Worm (Caenorhabditis elegans): ENCODE data around the gene lap-1.

The lap-1 gene

ce11 chrIII:8437763-8438414 is 36.2 kb upstream of the lap-1 start:
- TF ChIP-seq ces-1 (GFP tag; optimal IDR thresholded peaks at IDR 0.05) = peak; percentile 63
- no peak for TF ChIP-seq nhr-12 (tag; optimal IDR thresholded peaks at IDR 0.05)

- TF ChIP-seq M03D4.4 (tag; optimal IDR thresholded peaks at IDR 0.05) = no peak
- TF ChIP-seq drap-1 (GFP tag; optimal IDR thresholded peaks at IDR 0.05) = no peak
- no peak for TF ChIP-seq ceh-83 (GFP tag; optimal IDR thresholded peaks at IDR 0.05)
- no peak for TF ChIP-seq ceh-39 (tag; optimal IDR thresholded peaks at IDR 0.05)
- TF ChIP-seq nhr-12 (tag; optimal IDR thresholded peaks at IDR 0.05) = no peak
- TF ChIP-seq ztf-11 (tag; optimal IDR thresholded peaks at IDR 0.05) = no peak
- no peak for TF ChIP-seq tbx-8 (GFP tag; optimal IDR thresholded peaks at IDR 0.05)
- TF ChIP-seq mls-2 (tag; optimal IDR thresholded peaks at IDR 0.05) = no peak
Observed at ce11 chrIII:8435074-8435473, 33.3 kb upstream of the lap-1 start, which contains the start of gene ZK1236.9. Gene ZK1236.9 (minus strand): TSS chrIII:8435174.

- TF ChIP-seq tbx-8 (GFP tag; optimal IDR thresholded peaks at IDR 0.05) = no peak
- TF ChIP-seq ces-1 (GFP tag; optimal IDR thresholded peaks at IDR 0.05) = peak; percentile 18
- no peak for TF ChIP-seq drap-1 (GFP tag; optimal IDR thresholded peaks at IDR 0.05)
- TF ChIP-seq elt-1 (tag; optimal IDR thresholded peaks at IDR 0.05; ENCODE audit: borderline replicate concordance, insufficient read depth) = no peak
Observed at ce11 chrIII:8432143-8432542, 30.4 kb upstream of the lap-1 start, which contains the start of gene ZK1236.5. Gene ZK1236.5 (minus strand): TSS chrIII:8432214.

- no peak for TF ChIP-seq drap-1 (GFP tag; optimal IDR thresholded peaks at IDR 0.05)
- no peak for TF ChIP-seq blmp-1 (tag; optimal IDR thresholded peaks at IDR 0.05)
- no peak for TF ChIP-seq M03D4.4 (tag; optimal IDR thresholded peaks at IDR 0.05)
- no peak for TF ChIP-seq ztf-11 (tag; optimal IDR thresholded peaks at IDR 0.05)
- no peak for TF ChIP-seq nhr-12 (tag; optimal IDR thresholded peaks at IDR 0.05)
- no peak for TF ChIP-seq cnd-1 (tag; optimal IDR thresholded peaks at IDR 0.05)
- TF ChIP-seq lin-32 (GFP tag; optimal IDR thresholded peaks at IDR 0.05) = no peak
- TF ChIP-seq ham-2 (GFP tag; optimal IDR thresholded peaks at IDR 0.05) = no peak
- no peak for TF ChIP-seq tbx-8 (GFP tag; optimal IDR thresholded peaks at IDR 0.05)
- no peak for TF ChIP-seq elt-3 (tag; optimal IDR thresholded peaks at IDR 0.05)
- TF ChIP-seq mep-1 (tag; optimal IDR thresholded peaks at IDR 0.05) = no peak
- no peak for TF ChIP-seq lin-13 (tag; optimal IDR thresholded peaks at IDR 0.05)
- TF ChIP-seq nhr-2 (tag; optimal IDR thresholded peaks at IDR 0.05) = no peak
- TF ChIP-seq nhr-28 (tag; optimal IDR thresholded peaks at IDR 0.05) = no peak
Observed at ce11 chrIII:8429497-8429896, 27.8 kb upstream of the lap-1 start.

ce11 chrIII:8429035-8429434 is 27.3 kb upstream of the lap-1 start, which contains the start of gene ZK1236.1:
Gene ZK1236.1 (plus strand): TSS chrIII:8429297.
- TF ChIP-seq hlh-1 (tag; optimal IDR thresholded peaks at IDR 0.05) (no peak), lsy-2 (tag; optimal IDR thresholded peaks at IDR 0.05) (no peak), mab-5 (tag; optimal IDR thresholded peaks at IDR 0.05) (no peak), nhr-28 (tag; optimal IDR thresholded peaks at IDR 0.05) (no peak), nhr-12 (tag; optimal IDR thresholded peaks at IDR 0.05) (no peak), cnd-1 (tag; optimal IDR thresholded peaks at IDR 0.05) (no peak), ceh-43 (GFP tag; optimal IDR thresholded peaks at IDR 0.05) (no peak), lin-13 (tag; optimal IDR thresholded peaks at IDR 0.05) (no peak), mls-2 (tag; optimal IDR thresholded peaks at IDR 0.05) (no peak), nhr-2 (tag; optimal IDR thresholded peaks at IDR 0.05) (no peak), zip-8 (tag; optimal IDR thresholded peaks at IDR 0.05) (no peak), blmp-1 (tag; optimal IDR thresholded peaks at IDR 0.05) (no peak), ces-1 (GFP tag; optimal IDR thresholded peaks at IDR 0.05) (no peak), unc-39 (tag; optimal IDR thresholded peaks at IDR 0.05) (no peak), M03D4.4 (tag; optimal IDR thresholded peaks at IDR 0.05) (no peak), drap-1 (GFP tag; optimal IDR thresholded peaks at IDR 0.05) (no peak)

- no peak for TF ChIP-seq lsy-2 (tag; optimal IDR thresholded peaks at IDR 0.05)
- TF ChIP-seq ces-1 (GFP tag; optimal IDR thresholded peaks at IDR 0.05) = peak; percentile 74
- TF ChIP-seq mls-2 (tag; optimal IDR thresholded peaks at IDR 0.05) = no peak
- TF ChIP-seq zip-8 (tag; optimal IDR thresholded peaks at IDR 0.05) = no peak
Observed at ce11 chrIII:8426271-8426670, 24.5 kb upstream of the lap-1 start, which contains the start of gene cec-1. Gene cec-1 (plus strand): TSS chrIII:8426333.

- TF ChIP-seq nhr-76 (tag; optimal IDR thresholded peaks at IDR 0.05) = no peak
- TF ChIP-seq ham-2 (GFP tag; optimal IDR thresholded peaks at IDR 0.05) = peak; percentile 57
- no peak for TF ChIP-seq elt-3 (tag; optimal IDR thresholded peaks at IDR 0.05)
- TF ChIP-seq hlh-1 (tag; optimal IDR thresholded peaks at IDR 0.05) = peak; percentile 22
- TF ChIP-seq nhr-237 (tag; optimal IDR thresholded peaks at IDR 0.05) = no peak
- peak; percentile 53 for TF ChIP-seq mls-2 (tag; optimal IDR thresholded peaks at IDR 0.05)
- TF ChIP-seq ceh-43 (GFP tag; optimal IDR thresholded peaks at IDR 0.05) = no peak
- TF ChIP-seq ztf-11 (tag; optimal IDR thresholded peaks at IDR 0.05) = no peak
- TF ChIP-seq pha-4 (tag; optimal IDR thresholded peaks at IDR 0.05) = peak; percentile 21
- TF ChIP-seq snpc-4 (tag; optimal IDR thresholded peaks at IDR 0.05) = no peak
- peak; percentile 29 for TF ChIP-seq lsy-2 (tag; optimal IDR thresholded peaks at IDR 0.05)
- TF ChIP-seq mab-5 (tag; optimal IDR thresholded peaks at IDR 0.05) = no peak
- TF ChIP-seq lin-13 (tag; optimal IDR thresholded peaks at IDR 0.05) = no peak
- TF ChIP-seq elt-1 (tag; optimal IDR thresholded peaks at IDR 0.05; ENCODE audit: borderline replicate concordance, insufficient read depth) = no peak
- no peak for TF ChIP-seq flh-1 (GFP tag; optimal IDR thresholded peaks at IDR 0.05)
- peak; percentile 1 for TF ChIP-seq nhr-2 (tag; optimal IDR thresholded peaks at IDR 0.05)
- TF ChIP-seq unc-120 (tag; optimal IDR thresholded peaks at IDR 0.05; ENCODE audit: poor library complexity, severe bottlenecking) = peak; percentile 19
- TF ChIP-seq bed-3 (GFP tag; optimal IDR thresholded peaks at IDR 0.05) = no peak
- TF ChIP-seq sptf-1 (tag; optimal IDR thresholded peaks at IDR 0.05) = peak; percentile 9
- TF ChIP-seq unc-39 (tag; optimal IDR thresholded peaks at IDR 0.05) = no peak
- no peak for TF ChIP-seq ceh-83 (GFP tag; optimal IDR thresholded peaks at IDR 0.05)
- TF ChIP-seq ceh-39 (tag; optimal IDR thresholded peaks at IDR 0.05) = no peak
- TF ChIP-seq ces-1 (GFP tag; optimal IDR thresholded peaks at IDR 0.05) = peak; percentile 23
- peak; percentile 36 for TF ChIP-seq mep-1 (tag; optimal IDR thresholded peaks at IDR 0.05)
Observed at ce11 chrIII:8425076-8425475, 23.3 kb upstream of the lap-1 start.

All from whole organism, mixed stage, embryonic.